Worm (Caenorhabditis elegans): Measurements from ENCODE around the gene ZC190.2.

The ZC190.2 gene

ce11 chrV:8727077-8727476 lies 45.9 kb downstream of the ZC190.2 start, which contains the start of gene ZC196.9:
Gene ZC196.9 (minus strand): TSS chrV:8727177.
- no peak for TF ChIP-seq hmbx-1 (tag; optimal IDR thresholded peaks at IDR 0.05)
- no peak for TF ChIP-seq tbx-37 (GFP tag; conservative IDR thresholded peaks at IDR 0.05)
- TF ChIP-seq flt-1 (GFP tag; IDR thresholded peaks at IDR 0.05) = no peak
- TF ChIP-seq sea-1 (GFP tag; conservative IDR thresholded peaks at IDR 0.05) = no peak
- no peak for TF ChIP-seq ets-7 (tag; optimal IDR thresholded peaks at IDR 0.05)
- no peak for TF ChIP-seq hmg-4 (GFP tag; optimal IDR thresholded peaks at IDR 0.05)

ce11 chrV:8729100-8729499 lies 48.0 kb downstream of the ZC190.2 start, which contains the start of gene ZC196.5:
Gene ZC196.5 (plus strand): TSS chrV:8729400.
- TF ChIP-seq B0310.2 (tag; optimal IDR thresholded peaks at IDR 0.05) = no peak
- no peak for TF ChIP-seq tbx-11 (GFP tag; IDR thresholded peaks at IDR 0.05)
- TF ChIP-seq tra-4 (tag; optimal IDR thresholded peaks at IDR 0.05) = no peak
- TF ChIP-seq flt-1 (GFP tag; IDR thresholded peaks at IDR 0.05) = no peak
- no peak for TF ChIP-seq F13C5.2 (tag; optimal IDR thresholded peaks at IDR 0.05)
- no peak for TF ChIP-seq scrt-1 (GFP tag; IDR thresholded peaks at IDR 0.05)
- no peak for TF ChIP-seq aly-1 (tag; optimal IDR thresholded peaks at IDR 0.05)
- no peak for TF ChIP-seq hnd-1 (tag; optimal IDR thresholded peaks at IDR 0.05)
- TF ChIP-seq hmbx-1 (tag; optimal IDR thresholded peaks at IDR 0.05) = no peak
- no peak for TF ChIP-seq tbx-37 (GFP tag; conservative IDR thresholded peaks at IDR 0.05)
- TF ChIP-seq pes-1 (GFP tag; IDR thresholded peaks at IDR 0.05) = no peak

ce11 chrV:8730991-8731390 lies 49.8 kb downstream of the ZC190.2 start:
- no peak for TF ChIP-seq scrt-1 (GFP tag; IDR thresholded peaks at IDR 0.05)
- TF ChIP-seq B0310.2 (tag; optimal IDR thresholded peaks at IDR 0.05) = no peak
- no peak for TF ChIP-seq tbx-11 (GFP tag; IDR thresholded peaks at IDR 0.05)
- no peak for TF ChIP-seq tra-4 (tag; optimal IDR thresholded peaks at IDR 0.05)
- no peak for TF ChIP-seq hmbx-1 (tag; optimal IDR thresholded peaks at IDR 0.05)
- TF ChIP-seq aly-1 (tag; optimal IDR thresholded peaks at IDR 0.05) = no peak
- no peak for TF ChIP-seq tbx-37 (GFP tag; conservative IDR thresholded peaks at IDR 0.05)
- TF ChIP-seq ama-1 (optimal IDR thresholded peaks at IDR 0.05) = no peak
- TF ChIP-seq ceh-36 (tag; optimal IDR thresholded peaks at IDR 0.05) = no peak
- no peak for TF ChIP-seq sea-1 (GFP tag; conservative IDR thresholded peaks at IDR 0.05)
- no peak for TF ChIP-seq hnd-1 (tag; optimal IDR thresholded peaks at IDR 0.05)
- no peak for TF ChIP-seq F13C5.2 (tag; optimal IDR thresholded peaks at IDR 0.05)
- TF ChIP-seq pes-1 (GFP tag; IDR thresholded peaks at IDR 0.05) = no peak
- no peak for TF ChIP-seq ceh-13 (GFP tag; optimal IDR thresholded peaks at IDR 0.05)
- no peak for TF ChIP-seq ets-7 (tag; optimal IDR thresholded peaks at IDR 0.05)
- TF ChIP-seq flt-1 (GFP tag; IDR thresholded peaks at IDR 0.05) = no peak
- no peak for TF ChIP-seq hmg-4 (GFP tag; optimal IDR thresholded peaks at IDR 0.05)

Data from whole organism, early embryonic.